Worm (Caenorhabditis elegans): ENCODE data around the gene ZK596.2.

DNA sequence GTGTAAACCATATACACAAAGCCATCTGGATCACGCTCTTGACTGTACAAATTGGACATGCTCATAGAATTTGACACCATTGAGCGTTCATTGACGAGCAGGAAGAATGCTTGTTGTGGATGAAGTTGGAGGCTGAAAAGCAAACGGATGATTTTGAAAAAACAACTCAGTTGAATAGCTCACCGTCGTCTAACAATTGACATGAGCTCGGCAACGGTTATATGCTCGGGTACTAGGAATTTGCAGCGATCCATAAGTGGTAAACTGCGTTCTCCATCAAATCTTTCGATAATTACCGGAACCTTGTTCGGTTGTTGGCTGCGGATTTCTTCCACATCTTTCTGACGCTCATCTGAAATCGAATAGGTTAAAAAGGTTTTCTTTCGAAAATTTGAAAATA, 25.7 kb upstream of the ZK596.2 start:
- TF ChIP-seq ama-1 (optimal IDR thresholded peaks at IDR 0.05), result no peak
- no peak for TF ChIP-seq F13C5.2 (tag; optimal IDR thresholded peaks at IDR 0.05)
- no peak for TF ChIP-seq flt-1 (GFP tag; IDR thresholded peaks at IDR 0.05)
- TF ChIP-seq hnd-1 (tag; optimal IDR thresholded peaks at IDR 0.05), result no peak
- TF ChIP-seq scrt-1 (GFP tag; IDR thresholded peaks at IDR 0.05), result no peak
- TF ChIP-seq tra-4 (tag; optimal IDR thresholded peaks at IDR 0.05), result no peak
- TF ChIP-seq aly-1 (tag; optimal IDR thresholded peaks at IDR 0.05), result no peak
- no peak for TF ChIP-seq B0310.2 (tag; optimal IDR thresholded peaks at IDR 0.05)

Measured in whole organism, early embryonic.